Worm (Caenorhabditis elegans) whole organism, L1 larva: ENCODE data around the gene math-18.
A peak's percentile ranks its signal among the peaks of the same experiment; 100 is the strongest.

Source experiments
- ama-1 ChIP-seq: fragments of 150-350 bp; optimal IDR thresholded peaks from 2 replicates; lab custom pipeline; 2014
- blmp-1 ChIP-seq: fragments of 150-350 bp; optimal IDR thresholded peaks from 2 replicates; lab custom pipeline; 2014; ENCODE audit warnings: missing biosample characterization, missing genetic modification characterization
- ceh-82 ChIP-seq, 3 experiments: fragments of 150-350 bp in 1 of 3; sonication (generic microtip) in 2 of 3; optimal IDR thresholded peaks; 2 replicates each; lab custom pipeline; 2014 to 2017; ENCODE audit warnings: missing biosample characterization in 3 of 3, missing genetic modification characterization in 3 of 3
- dpl-1 ChIP-seq, 3 experiments: fragments of 150-350 bp in 2 of 3; sonication (generic microtip) in 1 of 3; optimal IDR thresholded peaks; 2 replicates each; lab custom pipeline; 2014 to 2017; ENCODE audit warnings: missing biosample characterization in 3 of 3, missing genetic modification characterization in 3 of 3, missing genetic modification reagents in 3 of 3
- dsc-1 ChIP-seq: sonication (generic microtip); optimal IDR thresholded peaks from 2 replicates; lab custom pipeline; 2016; ENCODE audit warnings: mild to moderate bottlenecking, missing genetic modification characterization, missing compliant biosample characterization
- ets-5 ChIP-seq: fragments of 200-800 bp; sonication (Bioruptor generic); IDR thresholded peaks from 2 replicates; pipeline ENCODE4 v1.3.6; 2022; ENCODE audit warnings: missing genetic modification characterization, missing compliant biosample characterization
- nhr-11 ChIP-seq: fragments of 150-350 bp; optimal IDR thresholded peaks from 2 replicates; lab custom pipeline; 2014; ENCODE audit warnings: missing biosample characterization, missing genetic modification characterization
- tbx-2 ChIP-seq: sonication (generic microtip); optimal IDR thresholded peaks from 2 replicates; lab custom pipeline; 2016; ENCODE audit warnings: missing genetic modification characterization, missing compliant biosample characterization
- xbp-1 ChIP-seq: sonication (generic microtip); optimal IDR thresholded peaks from 2 replicates; lab custom pipeline; 2016; ENCODE audit warnings: missing genetic modification characterization, missing compliant biosample characterization

The math-18 gene

DNA sequence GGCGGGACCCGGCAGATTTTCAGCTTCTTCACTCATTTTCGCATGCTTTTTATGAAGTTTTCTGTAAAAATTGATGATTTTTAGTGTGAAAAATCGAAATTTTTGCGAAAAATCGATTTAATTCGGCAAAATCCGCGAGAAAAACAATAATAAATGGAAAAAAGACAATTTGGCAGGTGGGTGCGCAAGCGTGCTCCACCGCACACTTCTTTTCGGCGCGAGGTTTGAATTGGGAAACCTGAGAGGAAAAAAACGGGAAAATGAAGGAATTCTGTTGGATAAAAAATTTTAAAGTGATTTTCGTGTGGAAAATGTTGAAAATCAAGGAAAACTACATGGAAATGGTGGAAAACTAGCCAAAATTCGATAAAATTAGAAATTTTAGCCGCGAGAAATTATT lies 50.3 kb downstream of the math-18 start, which contains the start of gene Y59C2A.2 (continued):
- TF ChIP-seq ama-1 (lab: Kevin White, UChicago), result no peak
- TF ChIP-seq xbp-1, result peak; percentile 26
- TF ChIP-seq tbx-2 (tag; lab: Kevin White, UChicago), result peak; percentile 45
- no peak for TF ChIP-seq ets-5 (GFP tag; lab: Robert Waterston, UW)
- TF ChIP-seq dpl-1 (GFP tag; optimal IDR thresholded peaks at IDR 0.05; lab: Kevin White, UChicago), result peak; percentile 88 to 94 (median 93)
- TF ChIP-seq dsc-1, result peak; percentile 31
- no peak for TF ChIP-seq nhr-11 (tag; lab: Kevin White, UChicago)
- peak; percentile 2 to 74 (median 24) for TF ChIP-seq ceh-82 (tag; optimal IDR thresholded peaks at IDR 0.05; lab: Kevin White, UChicago)
- peak; percentile 25 for TF ChIP-seq blmp-1 (tag; lab: Kevin White, UChicago)
